Worm (Caenorhabditis elegans) whole organism, L3 larva: ENCODE measurements around the gene Y46G5A.22.

Experiments used
- R02D3.7 ChIP-seq: fragments of 150-350 bp; optimal IDR thresholded peaks from 2 replicates; lab custom pipeline; 2014; ENCODE audit warnings: missing biosample characterization, missing genetic modification characterization
- aly-2 ChIP-seq: fragments of 150-350 bp; optimal IDR thresholded peaks from 2 replicates; lab custom pipeline; 2014; ENCODE audit warnings: missing biosample characterization, missing genetic modification characterization
- ama-1 ChIP-seq: fragments of 150-350 bp; optimal IDR thresholded peaks from 2 replicates; lab custom pipeline; 2018
- ceh-9 ChIP-seq: sonication (generic microtip); optimal IDR thresholded peaks from 2 replicates; lab custom pipeline; 2018; ENCODE audit warnings: missing biosample characterization, missing genetic modification characterization
- daf-12 ChIP-seq: fragments of 150-350 bp; optimal IDR thresholded peaks from 2 replicates; lab custom pipeline; 2014; ENCODE audit warnings: missing biosample characterization, missing genetic modification reagents, missing genetic modification characterization
- egl-5 ChIP-seq: fragments of 150-350 bp; optimal IDR thresholded peaks from 2 replicates; lab custom pipeline; 2017; ENCODE audit warnings: missing biosample characterization, missing genetic modification reagents, missing genetic modification characterization, inconsistent platforms
- elt-1 ChIP-seq: fragments of 150-350 bp; optimal IDR thresholded peaks from 2 replicates; lab custom pipeline; 2014; ENCODE audit warnings: missing biosample characterization, missing genetic modification characterization
- elt-2 ChIP-seq: sonication (generic microtip); optimal IDR thresholded peaks from 2 replicates; lab custom pipeline; 2016; ENCODE audit warnings: missing genetic modification reagents, mild to moderate bottlenecking, missing genetic modification characterization, missing compliant biosample characterization
- elt-3 ChIP-seq, 3 experiments: fragments of 150-350 bp in 1 of 3; sonication (generic microtip) in 2 of 3; optimal IDR thresholded peaks; 2 replicates in 2 of 3; 4 replicates in 1 of 3; lab custom pipeline; 2014 to 2017; ENCODE audit warnings: missing biosample characterization in 3 of 3, missing genetic modification characterization in 3 of 3
- eor-1 ChIP-seq, 2 experiments: fragments of 150-350 bp; optimal IDR thresholded peaks; 2 replicates each; lab custom pipeline; 2014 to 2018; ENCODE audit warnings: missing biosample characterization in 2 of 2, missing genetic modification characterization in 2 of 2
- fkh-10 ChIP-seq: sonication (generic microtip); optimal IDR thresholded peaks from 2 replicates; lab custom pipeline; 2017; ENCODE audit warnings: missing biosample characterization, missing genetic modification reagents, missing genetic modification characterization
- hmg-11 ChIP-seq: sonication (generic microtip); optimal IDR thresholded peaks from 2 replicates; lab custom pipeline; 2016; ENCODE audit warnings: missing genetic modification characterization, missing compliant biosample characterization
- jun-1 ChIP-seq: fragments of 150-350 bp; optimal IDR thresholded peaks from 2 replicates; lab custom pipeline; 2014; ENCODE audit warnings: missing biosample characterization, missing genetic modification reagents, missing genetic modification characterization
- lin-15B ChIP-seq: fragments of 150-350 bp; optimal IDR thresholded peaks from 2 replicates; lab custom pipeline; 2014; ENCODE audit warnings: missing biosample characterization, missing genetic modification characterization
- lin-39 ChIP-seq: fragments of 150-350 bp; optimal IDR thresholded peaks from 2 replicates; lab custom pipeline; 2018; ENCODE audit warnings: missing biosample characterization, missing genetic modification reagents, missing genetic modification characterization
- lsy-12 ChIP-seq: sonication (generic microtip); optimal IDR thresholded peaks from 2 replicates; lab custom pipeline; 2016; ENCODE audit warnings: mild to moderate bottlenecking, missing genetic modification characterization, missing compliant biosample characterization
- mdl-1 ChIP-seq: fragments of 150-350 bp; optimal IDR thresholded peaks from 2 replicates; lab custom pipeline; 2014; ENCODE audit warnings: missing biosample characterization, missing genetic modification characterization
- mml-1 ChIP-seq: fragments of 150-350 bp; sonication (generic microtip); optimal IDR thresholded peaks from 3 replicates; lab custom pipeline; 2014; ENCODE audit warnings: missing biosample characterization, missing genetic modification characterization
- nfya-1 ChIP-seq: sonication (generic microtip); optimal IDR thresholded peaks from 2 replicates; lab custom pipeline; 2017; ENCODE audit warnings: missing genetic modification characterization, mild to moderate bottlenecking, missing compliant biosample characterization, antibody characterized with exemption, moderate library complexity; ENCODE audit not compliant: insufficient read depth
- nhr-23 ChIP-seq: fragments of 150-350 bp; optimal IDR thresholded peaks from 2 replicates; lab custom pipeline; 2014; ENCODE audit warnings: missing biosample characterization, missing genetic modification reagents, missing genetic modification characterization
- nhr-237 ChIP-seq: fragments of 150-350 bp; optimal IDR thresholded peaks from 2 replicates; lab custom pipeline; 2014; ENCODE audit warnings: missing biosample characterization, missing genetic modification characterization
- nhr-43 ChIP-seq: sonication (generic microtip); optimal IDR thresholded peaks from 2 replicates; lab custom pipeline; 2016; ENCODE audit warnings: mild to moderate bottlenecking, missing genetic modification characterization, missing compliant biosample characterization; ENCODE audit not compliant: poor library complexity, severe bottlenecking
- nhr-67 ChIP-seq: fragments of 150-350 bp; optimal IDR thresholded peaks from 2 replicates; lab custom pipeline; 2014; ENCODE audit warnings: missing biosample characterization, missing genetic modification characterization
- nhr-76 ChIP-seq: fragments of 150-350 bp; sonication (generic microtip); optimal IDR thresholded peaks from 5 replicates; lab custom pipeline; 2014; ENCODE audit warnings: missing biosample characterization, missing genetic modification characterization
- nhr-77 ChIP-seq: fragments of 150-350 bp; optimal IDR thresholded peaks from 2 replicates; lab custom pipeline; 2014; ENCODE audit warnings: missing biosample characterization, missing genetic modification characterization
- pha-4 ChIP-seq: fragments of 150-350 bp; optimal IDR thresholded peaks from 2 replicates; lab custom pipeline; 2014; ENCODE audit warnings: missing biosample characterization, missing genetic modification reagents, missing genetic modification characterization
- pqm-1 ChIP-seq: fragments of 150-350 bp; optimal IDR thresholded peaks from 2 replicates; lab custom pipeline; 2017; ENCODE audit warnings: missing biosample characterization, missing genetic modification characterization, inconsistent platforms
- sea-2 ChIP-seq: fragments of 150-350 bp; sonication (generic microtip); optimal IDR thresholded peaks from 4 replicates; lab custom pipeline; 2014; ENCODE audit warnings: missing biosample characterization, missing genetic modification reagents, missing genetic modification characterization
- snpc-4 ChIP-seq: fragments of 150-350 bp; optimal IDR thresholded peaks from 2 replicates; lab custom pipeline; 2014; ENCODE audit warnings: missing biosample characterization, missing genetic modification characterization
- unc-39 ChIP-seq: sonication (generic microtip); optimal IDR thresholded peaks from 4 replicates; lab custom pipeline; 2017; ENCODE audit warnings: missing biosample characterization, missing genetic modification characterization
- zag-1 ChIP-seq: fragments of 150-350 bp; optimal IDR thresholded peaks from 2 replicates; lab custom pipeline; 2014; ENCODE audit warnings: missing biosample characterization, missing genetic modification characterization

The Y46G5A.22 gene

DNA sequence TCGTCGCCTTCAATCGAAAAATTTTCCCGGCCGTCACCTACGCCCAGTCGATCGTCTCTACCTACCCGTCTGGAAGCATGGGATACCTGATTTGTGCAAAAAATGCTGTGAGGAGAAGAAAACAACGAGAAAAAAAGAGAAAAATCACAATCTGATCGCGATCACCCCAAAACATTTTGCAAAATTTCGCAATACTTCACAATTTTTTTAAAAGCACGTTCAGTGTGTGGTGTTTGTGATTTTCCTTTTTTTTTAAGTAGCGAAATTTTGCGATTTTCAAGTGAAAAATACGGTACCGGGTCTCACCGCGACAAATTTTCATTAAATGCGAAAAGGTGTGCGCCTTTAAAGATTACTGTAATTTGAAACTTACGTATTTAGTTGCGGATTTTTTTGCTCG is 8.7 kb downstream of the Y46G5A.22 start:
- no peak for TF ChIP-seq eor-1 (tag; optimal IDR thresholded peaks at IDR 0.05; lab: Kevin White, UChicago)
- no peak for TF ChIP-seq nhr-76 (tag; lab: Kevin White, UChicago)
- TF ChIP-seq nhr-237 (tag; lab: Kevin White, UChicago): no peak
- no peak for TF ChIP-seq unc-39 (tag; lab: Kevin White, UChicago)
- TF ChIP-seq elt-3 (tag; optimal IDR thresholded peaks at IDR 0.05; lab: Kevin White, UChicago): no peak
- TF ChIP-seq daf-12: no peak
- TF ChIP-seq, all 47 proteins: peak for 0

DNA sequence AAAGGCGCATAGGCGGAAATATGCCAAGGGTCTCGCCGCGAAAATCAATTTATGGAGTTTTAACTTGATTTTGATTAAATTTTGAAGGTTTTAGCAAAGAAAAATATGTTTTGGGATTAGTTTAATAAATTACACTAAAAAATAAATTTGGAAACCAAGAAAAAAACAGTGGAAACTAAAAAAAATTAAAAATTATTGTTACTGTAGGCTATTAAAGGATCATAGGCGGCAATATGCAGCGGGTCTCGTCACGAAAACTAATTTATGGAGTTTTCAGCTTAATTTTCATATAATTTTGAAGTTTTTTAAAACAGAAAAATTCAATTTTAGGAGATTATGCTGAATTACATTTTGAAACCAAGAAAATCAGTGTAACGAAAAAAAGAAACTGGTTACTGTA is 9.6 kb downstream of the Y46G5A.22 start:
- TF ChIP-seq nhr-23 (tag; lab: Kevin White, UChicago) (no peak), pqm-1 (tag; lab: Kevin White, UChicago) (no peak), nhr-67 (no peak), R02D3.7 (tag; lab: Kevin White, UChicago) (no peak), eor-1 (tag; optimal IDR thresholded peaks at IDR 0.05; lab: Kevin White, UChicago) (no peak)
- TF ChIP-seq, all 47 proteins: peak for 0

DNA sequence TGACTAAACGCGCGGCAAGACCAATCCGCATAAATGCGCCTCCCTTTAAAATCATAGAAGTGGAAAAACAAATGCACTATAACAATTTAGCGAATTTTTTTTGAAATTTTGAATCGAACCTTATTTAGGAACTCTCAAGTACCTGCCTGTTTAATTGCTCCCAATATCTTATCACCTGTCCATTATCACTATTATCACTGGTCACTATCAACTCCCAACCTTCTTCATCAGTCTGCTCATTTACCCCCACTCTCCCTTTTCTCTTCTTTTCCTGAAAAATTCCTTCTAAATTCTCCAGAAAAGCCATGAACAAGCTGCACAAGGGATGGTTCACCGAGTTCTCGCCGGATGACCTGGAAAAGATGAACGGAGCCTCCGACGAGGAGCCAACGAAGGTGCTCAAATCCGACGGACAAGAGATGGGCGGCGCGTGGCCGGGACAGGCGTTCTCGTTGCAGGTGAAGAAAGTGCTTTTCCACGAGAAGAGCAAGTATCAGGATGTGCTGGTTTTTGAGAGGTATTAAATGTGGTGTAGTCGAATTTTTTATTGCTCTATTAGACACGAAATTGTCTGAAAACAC is 11.7 kb downstream of the Y46G5A.22 start, which contains the start of gene spds-1:
Gene spds-1, plus strand, starts transcription at position 298 of the 581 bp plus-strand sequence.
- TF ChIP-seq snpc-4 (tag; lab: Kevin White, UChicago) (no peak), pha-4 (tag; lab: Kevin White, UChicago) (no peak), elt-2 (tag; lab: Kevin White, UChicago) (peak; percentile 59), mdl-1 (tag; lab: Kevin White, UChicago) (no peak), elt-1 (no peak), nhr-43 (no peak), pqm-1 (tag; lab: Kevin White, UChicago) (peak; percentile 28)

DNA sequence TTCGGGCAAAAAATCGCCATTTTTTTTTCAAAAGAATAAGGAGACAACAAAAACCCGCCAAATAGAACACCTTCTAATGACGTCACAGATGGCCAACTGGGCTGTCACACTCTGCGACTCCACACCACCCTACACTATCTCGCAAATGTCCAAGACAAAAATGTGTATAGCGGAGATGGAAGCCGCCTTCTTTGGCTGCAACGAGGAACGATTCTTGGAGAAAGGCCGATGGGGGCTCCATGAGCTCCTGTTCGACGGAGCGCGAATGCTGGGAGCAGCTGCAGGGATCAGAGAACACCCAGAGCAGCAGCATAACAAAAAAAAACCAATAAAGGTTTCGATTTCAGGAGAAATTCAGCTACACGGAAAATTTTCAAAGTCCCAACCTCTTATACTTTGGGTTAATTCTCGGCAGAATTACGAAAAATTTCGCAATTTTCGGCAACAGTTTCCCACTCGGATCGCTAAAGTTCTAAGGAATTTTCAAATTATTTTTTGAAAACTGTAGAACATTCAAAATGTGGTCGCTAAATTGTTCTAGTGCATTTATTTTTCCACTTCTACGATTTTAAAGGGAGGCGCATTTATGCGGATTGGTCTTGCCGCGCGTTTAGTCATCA is 12.5 kb downstream of the Y46G5A.22 start:
- no peak for TF ChIP-seq nhr-77 (tag; lab: Kevin White, UChicago)
- no peak for TF ChIP-seq ceh-9 (tag; lab: Kevin White, UChicago)
- TF ChIP-seq eor-1 (tag; optimal IDR thresholded peaks at IDR 0.05; lab: Kevin White, UChicago): no peak
- TF ChIP-seq aly-2 (tag; lab: Kevin White, UChicago): no peak
- TF ChIP-seq lin-15B: peak; percentile 79
- TF ChIP-seq pha-4 (tag; lab: Kevin White, UChicago): peak; percentile 21
- peak; percentile 58 for TF ChIP-seq lin-39 (tag; lab: Kevin White, UChicago)
- no peak for TF ChIP-seq mml-1
- peak; percentile 72 for TF ChIP-seq nfya-1 (tag; lab: Kevin White, UChicago)
- peak; percentile 29 for TF ChIP-seq ama-1 (lab: Kevin White, UChicago)
- no peak for TF ChIP-seq elt-2 (tag; lab: Kevin White, UChicago)
- peak; percentile 1 for TF ChIP-seq egl-5
- TF ChIP-seq fkh-10: no peak
- TF ChIP-seq pqm-1 (tag; lab: Kevin White, UChicago): no peak
- peak; percentile 79 for TF ChIP-seq hmg-11
- no peak for TF ChIP-seq nhr-67

DNA sequence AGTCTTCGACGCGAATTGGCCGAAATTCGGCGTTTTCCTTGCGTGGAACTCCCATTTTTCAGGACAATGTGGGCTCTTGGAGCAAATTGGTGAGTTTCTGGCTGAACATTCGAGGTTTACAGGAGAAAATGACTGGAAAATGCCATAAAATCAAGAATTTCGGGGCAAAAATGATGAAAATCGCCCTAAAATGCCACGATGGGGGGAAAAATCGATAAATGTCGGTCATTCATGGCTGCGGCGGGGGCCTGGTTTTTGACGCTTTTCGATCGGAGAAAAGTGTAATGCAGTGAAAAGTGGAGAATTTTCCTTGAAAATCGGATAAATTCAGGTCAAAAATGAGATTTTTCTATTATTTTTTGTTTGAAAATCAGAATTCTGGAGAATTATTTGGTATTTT is 13.2 kb downstream of the Y46G5A.22 start, which contains the start of the genes Y46G5A.18 and Y46G5A.47:
Gene Y46G5A.18, minus strand, starts transcription at position 101 of the 400 bp plus-strand sequence.
Gene Y46G5A.47, minus strand, starts transcription at position 146 of the 400 bp plus-strand sequence.
- TF ChIP-seq jun-1: no peak
- no peak for TF ChIP-seq sea-2 (GFP tag; lab: Kevin White, UChicago)
- no peak for TF ChIP-seq lin-39 (tag; lab: Kevin White, UChicago)
- TF ChIP-seq nfya-1 (tag; lab: Kevin White, UChicago): no peak
- TF ChIP-seq zag-1 (tag; lab: Kevin White, UChicago): no peak
- TF ChIP-seq elt-1: no peak
- TF ChIP-seq lsy-12 (tag; lab: Kevin White, UChicago): no peak
- no peak for TF ChIP-seq elt-3 (tag; optimal IDR thresholded peaks at IDR 0.05; lab: Kevin White, UChicago)
- no peak for TF ChIP-seq mdl-1 (tag; lab: Kevin White, UChicago)
- TF ChIP-seq hmg-11: no peak
- TF ChIP-seq, all 47 proteins: peak for 0
